Fruit fly (Drosophila melanogaster) whole organism, embryonic: ENCODE data around the gene Pif1.

Experiments
- usp ChIP-seq: fragments of >200 bp; optimal IDR thresholded peaks from 2 replicates; lab custom pipeline; 2017; ENCODE audit warnings: missing biosample characterization, missing genetic modification characterization
- wor ChIP-seq: fragments of 200-800 bp; sonication (Bioruptor generic); IDR thresholded peaks from 2 replicates; pipeline ENCODE4 v1.3.6; 2022; ENCODE audit warnings: missing biosample characterization, missing genetic modification characterization

- TF ChIP-seq wor (GFP tag; lab: Robert Waterston, UW) = no peak
- no peak for TF ChIP-seq usp (GFP tag; lab: Kevin White, UChicago)
Observed at dm6 chr2L:3485506-3485905, 15.7 kb upstream of the Pif1 start.
